Worm (Caenorhabditis elegans): ENCODE data around the gene ost-1.
A peak's percentile ranks its signal among the peaks of the same experiment; 100 is the strongest.

The ost-1 gene

ce11 chrIV:1136658-1137057 lies 29.5 kb downstream of the ost-1 start, which contains the start of gene C44B12.6:
Gene C44B12.6 (minus strand): TSS chrIV:1136758.
- no peak for TF ChIP-seq zag-1 (tag; optimal IDR thresholded peaks at IDR 0.05)
- TF ChIP-seq ztf-11 (tag; optimal IDR thresholded peaks at IDR 0.05) = no peak
- no peak for TF ChIP-seq fkh-2 (tag; optimal IDR thresholded peaks at IDR 0.05)
- TF ChIP-seq unc-39 (tag; optimal IDR thresholded peaks at IDR 0.05) = no peak
- no peak for TF ChIP-seq mml-1 (tag; optimal IDR thresholded peaks at IDR 0.05)
- no peak for TF ChIP-seq ztf-4 (tag; optimal IDR thresholded peaks at IDR 0.05)
- TF ChIP-seq lin-39 (tag; optimal IDR thresholded peaks at IDR 0.05) = no peak

- no peak for TF ChIP-seq fkh-2 (tag; optimal IDR thresholded peaks at IDR 0.05)
- TF ChIP-seq pqm-1 (tag; optimal IDR thresholded peaks at IDR 0.05) = peak; percentile 92
- TF ChIP-seq eor-1 (tag; optimal IDR thresholded peaks at IDR 0.05) = no peak
- no peak for TF ChIP-seq tbx-2 (tag; optimal IDR thresholded peaks at IDR 0.05)
- peak; percentile 90 for TF ChIP-seq elt-2 (tag; optimal IDR thresholded peaks at IDR 0.05)
- peak; percentile 60 for TF ChIP-seq pha-4 (tag; optimal IDR thresholded peaks at IDR 0.05)
Measured at ce11 chrIV:1147594-1147993, 40.4 kb downstream of the ost-1 start.

ce11 chrIV:1148425-1149151 lies 41.4 kb downstream of the ost-1 start:
- TF ChIP-seq pqm-1 (tag; optimal IDR thresholded peaks at IDR 0.05) (peak; percentile 53), nhr-11 (tag; optimal IDR thresholded peaks at IDR 0.05) (no peak), nhr-237 (tag; optimal IDR thresholded peaks at IDR 0.05) (no peak), elt-2 (tag; optimal IDR thresholded peaks at IDR 0.05) (peak; percentile 75), pha-4 (tag; optimal IDR thresholded peaks at IDR 0.05) (peak; percentile 21), mml-1 (tag; optimal IDR thresholded peaks at IDR 0.05) (no peak), fkh-2 (tag; optimal IDR thresholded peaks at IDR 0.05) (no peak)

ce11 chrIV:1155206-1155605 lies 48.0 kb downstream of the ost-1 start:
- TF ChIP-seq nfya-1 (tag; optimal IDR thresholded peaks at IDR 0.05; ENCODE audit: insufficient read depth) (no peak), nhr-25 (tag; optimal IDR thresholded peaks at IDR 0.05) (peak; percentile 29)

- no peak for TF ChIP-seq ama-1 (optimal IDR thresholded peaks at IDR 0.05)
- TF ChIP-seq nhr-12 (tag; optimal IDR thresholded peaks at IDR 0.05) = no peak
- TF ChIP-seq skn-1 (tag; optimal IDR thresholded peaks at IDR 0.05) = no peak
- no peak for TF ChIP-seq lin-15B (tag; optimal IDR thresholded peaks at IDR 0.05)
- TF ChIP-seq zag-1 (tag; optimal IDR thresholded peaks at IDR 0.05) = no peak
- TF ChIP-seq elt-2 (tag; optimal IDR thresholded peaks at IDR 0.05) = no peak
Measured at ce11 chrIV:1157928-1158327, 50.7 kb downstream of the ost-1 start, which contains the start of gene C50A2.3. Gene C50A2.3 (minus strand): TSS chrIV:1158028.

ce11 chrIV:1160386-1160785 lies 53.2 kb downstream of the ost-1 start, which contains the start of gene ets-8:
Gene ets-8 (minus strand): TSS chrIV:1160486.
- TF ChIP-seq mml-1 (tag; optimal IDR thresholded peaks at IDR 0.05) (no peak), R02D3.7 (tag; optimal IDR thresholded peaks at IDR 0.05) (no peak), ceh-28 (tag; optimal IDR thresholded peaks at IDR 0.05) (no peak), ceh-16 (tag; optimal IDR thresholded peaks at IDR 0.05) (no peak), aly-2 (tag; optimal IDR thresholded peaks at IDR 0.05) (no peak), lsy-12 (tag; optimal IDR thresholded peaks at IDR 0.05) (no peak), ZK546.5 (tag; optimal IDR thresholded peaks at IDR 0.05) (no peak), nhr-67 (tag; optimal IDR thresholded peaks at IDR 0.05) (no peak), snpc-4 (tag; optimal IDR thresholded peaks at IDR 0.05) (no peak), jun-1 (tag; optimal IDR thresholded peaks at IDR 0.05) (no peak), nhr-12 (tag; optimal IDR thresholded peaks at IDR 0.05) (no peak), pha-4 (tag; optimal IDR thresholded peaks at IDR 0.05) (no peak), elt-2 (tag; optimal IDR thresholded peaks at IDR 0.05) (no peak), hmg-11 (tag; optimal IDR thresholded peaks at IDR 0.05) (no peak)

Measured in whole organism, L3 larva.